Worm (Caenorhabditis elegans) whole organism, early embryonic: ENCODE results near the gene W01A11.7.

Source experiments
- B0310.2 ChIP-seq: sonication (generic microtip); optimal IDR thresholded peaks from 2 replicates; lab custom pipeline; 2016; ENCODE audit warnings: mild to moderate bottlenecking, missing genetic modification characterization, missing compliant biosample characterization
- F13C5.2 ChIP-seq: sonication (generic microtip); optimal IDR thresholded peaks from 2 replicates; lab custom pipeline; 2017; ENCODE audit warnings: mild to moderate bottlenecking, missing genetic modification characterization, inconsistent platforms, missing compliant biosample characterization
- aly-1 ChIP-seq: sonication (generic microtip); optimal IDR thresholded peaks from 2 replicates; lab custom pipeline; 2016; ENCODE audit warnings: missing genetic modification characterization, missing compliant biosample characterization
- ama-1 ChIP-seq: fragments of 150-350 bp; optimal IDR thresholded peaks from 2 replicates; lab custom pipeline; 2014
- ceh-13 ChIP-seq: fragments of 200-800 bp; sonication (Bioruptor generic); optimal IDR thresholded peaks from 2 replicates; lab custom pipeline; 2018; ENCODE audit warnings: mild to moderate bottlenecking, missing genetic modification characterization, missing compliant biosample characterization
- ceh-36 ChIP-seq: sonication (generic microtip); optimal IDR thresholded peaks from 2 replicates; lab custom pipeline; 2016; ENCODE audit warnings: missing genetic modification characterization, inconsistent platforms, missing compliant biosample characterization
- ets-7 ChIP-seq: sonication (generic microtip); optimal IDR thresholded peaks from 2 replicates; lab custom pipeline; 2016; ENCODE audit warnings: missing genotype, missing genetic modification characterization, missing compliant biosample characterization
- flt-1 ChIP-seq: fragments of 200-800 bp; sonication (Bioruptor generic); IDR thresholded peaks from 2 replicates; pipeline ENCODE4 v1.3.6; 2022; ENCODE audit warnings: missing genetic modification characterization, missing compliant biosample characterization
- hmbx-1 ChIP-seq: sonication (generic microtip); optimal IDR thresholded peaks from 2 replicates; lab custom pipeline; 2016; ENCODE audit warnings: mild to moderate bottlenecking, missing genetic modification characterization, missing compliant biosample characterization
- pes-1 ChIP-seq: fragments of 200-800 bp; sonication (Bioruptor generic); IDR thresholded peaks from 2 replicates; pipeline ENCODE4 v1.3.6; 2022; ENCODE audit warnings: missing genetic modification reagents, missing genetic modification characterization, missing compliant biosample characterization
- scrt-1 ChIP-seq: fragments of 200-800 bp; sonication (Bioruptor generic); IDR thresholded peaks from 2 replicates; pipeline ENCODE4 v1.3.6; 2022; ENCODE audit warnings: missing genetic modification characterization, missing compliant biosample characterization
- sea-1 ChIP-seq: fragments of 200-800 bp; sonication (Bioruptor generic); conservative IDR thresholded peaks from 2 replicates; pipeline ENCODE4 v1.3.6; 2022; ENCODE audit warnings: missing genetic modification characterization, missing compliant biosample characterization
- tbx-37 ChIP-seq: fragments of 200-800 bp; sonication (Bioruptor generic); conservative IDR thresholded peaks from 2 replicates; pipeline ENCODE4 v1.3.6; 2022; ENCODE audit warnings: missing genetic modification reagents, missing genetic modification characterization, missing compliant biosample characterization
- tra-4 ChIP-seq: sonication (generic microtip); optimal IDR thresholded peaks from 2 replicates; lab custom pipeline; 2017; ENCODE audit warnings: missing genetic modification characterization, missing compliant biosample characterization

DNA sequence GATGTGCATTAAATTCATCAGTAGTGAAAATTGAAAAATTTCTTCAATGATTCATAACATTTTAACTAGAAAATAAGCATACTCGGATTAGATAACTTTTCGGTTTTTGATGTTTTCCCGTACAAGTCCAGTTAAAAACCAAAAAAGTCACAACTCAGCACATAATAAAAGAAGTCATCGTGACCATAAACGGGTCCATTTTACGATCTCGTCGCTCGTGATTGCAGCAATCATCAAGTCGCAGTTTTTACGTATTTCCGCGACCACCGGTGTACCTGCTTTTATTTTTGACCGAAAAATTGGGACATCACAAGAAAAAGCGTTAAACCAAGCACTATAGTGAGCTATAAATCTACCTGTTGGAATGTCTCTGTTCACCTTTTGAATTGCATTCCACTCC, 43.9 kb downstream of the W01A11.7 start:
- TF ChIP-seq tbx-37 (GFP tag; lab: Robert Waterston, UW) (no peak), ama-1 (lab: Kevin White, UChicago) (no peak), flt-1 (GFP tag; lab: Robert Waterston, UW) (no peak), B0310.2 (tag; lab: Kevin White, UChicago) (no peak), sea-1 (no peak), hmbx-1 (tag; lab: Kevin White, UChicago) (no peak), ets-7 (no peak), pes-1 (GFP tag; lab: Robert Waterston, UW) (no peak), tra-4 (tag; lab: Kevin White, UChicago) (no peak), F13C5.2 (tag; lab: Kevin White, UChicago) (no peak), scrt-1 (GFP tag; lab: Robert Waterston, UW) (no peak), aly-1 (tag; lab: Kevin White, UChicago) (no peak), ceh-36 (tag; lab: Kevin White, UChicago) (no peak), ceh-13 (GFP tag; lab: Kevin White, UChicago) (no peak)
